Fruit fly (Drosophila melanogaster): ENCODE results near the gene ImpE3.
A peak's percentile ranks its signal among the peaks of the same experiment; 100 is the strongest.

The ImpE3 gene

DNA sequence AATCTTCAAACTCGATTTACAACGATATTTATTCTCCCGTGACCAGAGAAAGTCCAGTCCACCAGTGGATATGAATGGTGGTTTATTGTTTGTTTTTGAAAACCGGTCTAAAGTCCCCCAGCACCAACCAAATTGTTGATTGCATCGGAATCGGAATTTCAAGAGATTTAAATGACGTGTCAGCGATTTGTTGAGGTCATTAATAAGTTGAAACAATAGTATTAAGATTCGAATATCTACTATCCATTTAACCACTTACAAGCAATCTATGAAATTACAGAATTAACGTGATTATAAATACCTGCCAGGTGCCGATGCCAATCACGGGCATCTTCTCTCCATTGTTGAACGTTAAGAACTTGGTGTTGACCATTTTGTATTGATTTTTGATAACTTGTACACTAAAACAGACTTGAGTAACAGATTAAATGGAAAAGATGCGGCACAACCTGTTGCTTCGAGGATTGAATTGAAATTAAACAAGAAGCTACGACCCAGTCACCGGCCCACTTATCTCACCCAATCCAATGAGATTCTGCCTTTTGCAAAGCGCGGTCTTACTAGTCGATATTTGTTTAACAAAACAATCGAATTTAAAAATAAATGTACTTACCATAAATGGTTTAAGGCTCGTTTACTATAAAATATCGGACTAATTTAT lies 21.6 kb downstream of the ImpE3 start, which contains the start of gene CG2767:
CG2767 (minus strand) TSS at position 516 of the 661 bp plus-strand sequence.
- TF ChIP-seq CTCF (optimal IDR thresholded peaks at IDR 0.05) (no peak), CG8478 (optimal IDR thresholded peaks at IDR 0.05) (no peak)

DNA sequence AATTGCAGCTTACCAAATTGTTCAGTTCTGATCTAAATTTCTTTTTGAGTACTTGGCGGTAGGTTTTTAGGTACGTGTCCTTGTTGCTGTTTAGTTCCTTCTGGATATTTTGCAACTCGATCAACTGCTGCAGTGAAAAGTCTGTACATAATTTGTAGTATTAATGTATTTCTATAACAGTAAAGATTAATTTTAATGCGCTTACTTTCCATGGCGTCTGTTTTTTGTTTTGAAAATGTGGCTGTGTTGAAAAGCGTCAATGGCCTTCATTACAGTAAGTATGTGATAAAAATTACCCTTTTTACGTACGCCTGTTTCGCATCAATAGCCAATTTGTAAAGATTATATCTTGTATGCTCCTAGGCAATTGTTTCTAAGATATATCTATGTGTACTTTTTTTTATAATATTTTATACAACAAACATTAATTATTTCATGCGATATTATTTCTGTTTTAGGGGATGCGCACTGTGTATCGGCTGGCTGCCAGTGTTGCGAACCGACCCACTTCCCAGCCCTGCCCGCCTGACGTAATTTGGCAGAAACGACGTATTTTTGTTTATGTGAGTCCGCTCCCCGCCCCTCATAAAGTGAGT lies 28.2 kb downstream of the ImpE3 start, which contains the start of the genes Kmn2 and CG2698:
Kmn2 (minus strand) TSS at position 236 of the 596 bp plus-strand sequence.
CG2698 (plus strand) TSS at position 489 of the 596 bp plus-strand sequence.
- TF ChIP-seq CTCF (optimal IDR thresholded peaks at IDR 0.05): no peak
- no peak for TF ChIP-seq CG8478 (optimal IDR thresholded peaks at IDR 0.05)

DNA sequence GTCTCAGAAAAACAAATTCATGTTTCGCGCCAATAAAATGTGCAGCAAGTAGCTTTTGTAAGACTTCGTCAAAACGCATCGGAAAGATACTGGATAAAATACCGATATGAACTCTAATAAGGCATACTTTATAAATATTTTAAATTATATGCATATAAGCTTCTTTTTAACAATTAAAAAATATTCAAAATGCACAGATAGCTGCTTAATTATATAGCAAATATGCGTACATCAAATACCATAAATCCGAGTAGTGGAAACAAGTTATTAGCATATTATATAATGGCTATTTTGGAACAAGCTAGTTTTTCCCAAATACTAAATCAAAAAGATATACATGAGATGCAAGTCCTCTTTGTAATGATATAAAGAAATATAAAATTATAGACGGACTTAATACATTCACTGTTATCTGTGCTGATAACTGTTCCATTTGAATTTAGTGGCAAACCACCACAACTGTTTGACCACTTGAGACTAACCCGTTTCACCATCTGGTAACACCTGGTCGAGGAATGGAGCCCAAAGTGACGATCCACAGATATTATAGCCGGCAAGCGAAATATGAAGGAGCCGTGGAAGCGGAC lies 29.7 kb downstream of the ImpE3 start, which contains the start of gene PIG-H:
PIG-H (plus strand) TSS at position 303 of the 587 bp plus-strand sequence.
- TF ChIP-seq CTCF (optimal IDR thresholded peaks at IDR 0.05) (no peak), CG8478 (optimal IDR thresholded peaks at IDR 0.05) (no peak)

DNA sequence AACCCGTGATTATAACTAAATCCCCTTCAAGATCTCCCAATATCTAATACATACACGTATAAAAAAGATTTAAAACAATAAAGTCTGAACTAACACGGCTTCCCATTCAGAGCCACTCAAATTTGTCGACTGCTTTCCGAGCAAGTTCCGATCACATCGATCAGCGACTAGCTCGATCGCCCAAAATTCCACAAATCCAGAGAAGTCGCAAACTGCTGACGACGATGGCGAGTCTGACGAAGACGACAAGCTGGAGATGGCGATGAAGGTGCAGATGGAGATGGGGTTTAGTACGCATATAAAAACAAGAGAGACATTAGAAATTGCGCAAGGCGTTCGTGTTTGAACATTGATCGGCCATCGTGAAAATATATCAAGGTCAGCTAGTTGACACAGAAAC lies 30.6 kb downstream of the ImpE3 start:
- TF ChIP-seq CG8478 (optimal IDR thresholded peaks at IDR 0.05): no peak
- no peak for TF ChIP-seq CTCF (optimal IDR thresholded peaks at IDR 0.05)

DNA sequence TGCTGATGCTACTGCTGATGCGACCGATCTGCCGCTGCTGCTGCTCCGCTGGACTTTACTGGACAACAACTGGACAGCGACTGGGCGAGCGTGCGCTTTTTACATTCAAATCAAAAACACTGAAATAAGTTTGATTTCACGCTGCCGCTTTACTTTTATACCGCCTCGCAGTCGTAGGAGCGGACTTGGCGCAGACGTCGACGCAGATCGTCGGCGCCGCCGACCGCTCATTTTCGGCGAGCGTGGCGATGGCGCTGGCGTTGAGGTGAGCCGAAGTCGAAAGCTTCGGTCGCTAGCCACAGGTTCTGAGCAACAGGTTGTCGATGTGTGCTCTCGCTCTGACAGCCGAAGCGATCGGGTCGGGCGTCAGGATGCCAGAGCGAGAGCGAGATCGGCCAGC lies 33.6 kb downstream of the ImpE3 start, which contains the start of gene Elovl7:
Elovl7 (minus strand) TSS at position 131 of the 400 bp plus-strand sequence.
- TF ChIP-seq CTCF (optimal IDR thresholded peaks at IDR 0.05) (no peak), CG8478 (optimal IDR thresholded peaks at IDR 0.05) (no peak)

DNA sequence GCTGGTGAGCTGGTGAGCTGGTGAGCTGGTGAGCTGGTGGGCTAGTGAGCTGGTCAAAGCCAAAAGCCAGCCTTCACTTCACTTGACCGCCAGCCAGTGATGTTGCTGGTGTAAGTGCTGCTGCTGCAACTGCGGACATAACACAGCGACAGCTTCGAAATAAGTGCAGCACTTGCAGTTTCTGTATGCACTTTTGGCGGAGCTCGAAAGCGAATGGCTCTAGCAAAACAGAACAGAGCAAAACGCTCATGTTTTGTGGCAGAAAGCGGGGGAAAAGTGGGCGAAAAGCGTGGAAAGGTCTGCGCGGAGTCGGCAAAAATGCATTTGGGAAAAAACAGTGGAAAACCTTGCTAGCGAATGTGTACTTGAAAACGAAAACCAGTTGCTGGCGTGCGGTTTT lies 34.7 kb downstream of the ImpE3 start:
- TF ChIP-seq CG8478 (optimal IDR thresholded peaks at IDR 0.05) (no peak), CTCF (optimal IDR thresholded peaks at IDR 0.05) (no peak)

dm6 chr3R:7993506-7993905 lies 35.8 kb downstream of the ImpE3 start:
- TF ChIP-seq CTCF (optimal IDR thresholded peaks at IDR 0.05): no peak
- TF ChIP-seq CG8478 (optimal IDR thresholded peaks at IDR 0.05): no peak

- TF ChIP-seq CTCF (optimal IDR thresholded peaks at IDR 0.05) (no peak), CG8478 (optimal IDR thresholded peaks at IDR 0.05) (no peak)
Measured at dm6 chr3R:7992100-7992499, 37.2 kb downstream of the ImpE3 start.

dm6 chr3R:7991446-7991845 lies 37.9 kb downstream of the ImpE3 start:
- TF ChIP-seq CTCF (optimal IDR thresholded peaks at IDR 0.05): no peak
- TF ChIP-seq CG8478 (optimal IDR thresholded peaks at IDR 0.05): no peak

DNA sequence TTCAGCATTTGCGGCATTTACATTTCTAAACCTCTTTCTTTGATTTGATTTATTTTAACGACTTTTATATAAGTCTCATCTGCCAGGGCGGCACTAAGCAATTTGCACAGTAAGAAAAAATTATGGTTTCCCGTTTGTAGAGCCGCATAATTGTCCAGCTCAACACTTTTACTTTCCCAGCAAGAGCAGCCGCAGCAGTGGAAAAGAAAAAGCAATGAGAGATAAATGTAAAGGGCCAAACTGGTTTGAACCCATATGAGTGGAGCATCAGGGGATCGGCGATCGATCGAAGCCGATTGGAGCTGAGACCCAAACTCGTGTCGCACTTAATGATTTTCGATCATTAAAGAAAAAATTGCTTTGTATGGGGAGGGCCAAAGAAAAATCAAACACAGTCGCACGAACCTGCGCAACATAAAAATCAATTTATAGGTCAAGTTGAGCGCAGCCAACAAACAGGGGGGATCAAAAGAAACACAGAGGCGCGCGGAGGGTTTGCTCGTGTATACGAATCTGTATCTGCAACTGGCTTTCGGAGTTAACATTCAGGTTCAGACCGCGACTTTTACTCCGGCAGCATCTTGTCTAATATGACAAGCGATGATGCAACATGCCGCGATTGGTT lies 38.4 kb downstream of the ImpE3 start:
- TF ChIP-seq CTCF (optimal IDR thresholded peaks at IDR 0.05) (no peak), CG8478 (optimal IDR thresholded peaks at IDR 0.05) (no peak)

DNA sequence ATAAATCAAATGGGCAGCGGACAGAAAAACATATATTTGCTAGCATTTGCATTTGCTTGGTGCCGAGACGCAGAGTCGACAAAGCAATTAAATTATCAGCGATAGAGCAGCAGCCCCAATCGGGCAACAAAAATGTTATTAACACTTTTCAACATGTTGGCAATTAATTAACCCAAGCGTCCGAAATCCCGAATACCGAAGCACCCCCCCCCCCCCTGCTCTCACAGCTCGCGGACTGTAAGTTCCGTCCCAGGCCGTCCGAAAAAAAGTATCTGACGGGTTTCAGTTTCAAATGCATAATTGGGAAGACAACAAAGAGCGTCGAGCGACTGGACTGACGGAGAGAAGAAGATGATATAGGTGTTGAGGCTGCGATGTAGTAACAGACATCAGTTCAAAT lies 39.1 kb downstream of the ImpE3 start:
- TF ChIP-seq CTCF (optimal IDR thresholded peaks at IDR 0.05): no peak
- no peak for TF ChIP-seq CG8478 (optimal IDR thresholded peaks at IDR 0.05)

- TF ChIP-seq CTCF (optimal IDR thresholded peaks at IDR 0.05): peak; percentile 80 to 92
- TF ChIP-seq CG8478 (optimal IDR thresholded peaks at IDR 0.05): no peak
Measured at dm6 chr3R:7981396-7981795, 48.0 kb downstream of the ImpE3 start.

DNA sequence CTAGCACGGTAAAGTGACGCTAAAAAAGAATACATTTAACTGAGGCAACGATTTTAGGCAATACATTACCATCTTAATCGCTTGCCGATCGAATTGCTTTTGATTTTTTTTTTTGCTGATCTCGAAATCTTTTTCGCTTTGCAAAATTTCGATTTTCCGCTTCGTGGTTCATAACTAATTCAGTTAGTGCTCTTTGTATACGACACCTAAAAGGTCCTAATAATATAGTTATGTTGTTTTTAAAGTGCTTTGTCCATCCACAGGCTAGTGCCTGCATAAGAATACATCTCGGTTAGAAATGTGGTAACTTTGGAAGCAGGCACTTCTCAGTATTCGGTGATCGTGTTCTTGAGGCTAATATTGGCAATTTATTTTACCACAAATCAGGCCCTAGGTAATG lies 49.1 kb downstream of the ImpE3 start, which contains the start of gene Sfp84E:
Sfp84E (minus strand) TSS at position 101 of the 400 bp plus-strand sequence.
- TF ChIP-seq CG8478 (optimal IDR thresholded peaks at IDR 0.05) (no peak), CTCF (optimal IDR thresholded peaks at IDR 0.05) (no peak)
